Worm (Caenorhabditis elegans): Measurements from ENCODE around the gene rsp-6.

DNA sequence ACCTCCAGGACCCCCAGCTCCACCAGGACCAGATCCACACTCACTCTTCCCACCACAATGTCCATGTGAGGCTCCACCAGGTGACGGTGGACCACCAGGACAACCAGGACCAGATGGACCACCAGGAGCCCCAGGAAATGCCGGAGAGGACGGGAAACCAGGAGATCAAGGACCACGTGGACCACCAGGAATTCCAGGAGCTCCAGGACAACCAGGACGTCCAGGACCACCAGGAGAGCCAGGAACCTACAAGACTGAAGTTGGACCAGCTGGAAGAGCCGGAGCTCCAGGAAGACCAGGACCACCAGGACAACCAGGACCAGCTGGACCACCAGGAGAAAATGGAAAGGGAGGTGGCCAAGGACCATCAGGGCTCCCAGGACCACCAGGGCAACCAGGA lies 36.9 kb downstream of the rsp-6 start:
- TF ChIP-seq K02D7.2 (tag; optimal IDR thresholded peaks at IDR 0.05) (no peak), nhr-11 (tag; optimal IDR thresholded peaks at IDR 0.05) (no peak), ama-1 (optimal IDR thresholded peaks at IDR 0.05) (no peak), hlh-15 (tag; optimal IDR thresholded peaks at IDR 0.05) (no peak), nfya-1 (tag; optimal IDR thresholded peaks at IDR 0.05) (no peak), fkh-10 (GFP tag; optimal IDR thresholded peaks at IDR 0.05) (no peak), sox-4 (tag; optimal IDR thresholded peaks at IDR 0.05) (no peak)
